Fruit fly (Drosophila melanogaster): ENCODE measurements around the gene CG9512.

CG9512 gene

dm6 chrX:14950273-14951272, 45.2 kb upstream of the CG9512 start (continued):
- peak; percentile 92 for TF ChIP-seq ATbp (GFP tag; optimal IDR thresholded peaks at IDR 0.05)
- peak; percentile 74 for TF ChIP-seq E2f2 (GFP tag; IDR thresholded peaks at IDR 0.05)
- TF ChIP-seq Stat92E (GFP tag; optimal IDR thresholded peaks at IDR 0.05) = peak in 1 of 3 experiments; percentile 96
- peak; percentile 81 for TF ChIP-seq Bteb2 (GFP tag; optimal IDR thresholded peaks at IDR 0.05)
- peak; percentile 95 for TF ChIP-seq Asciz (GFP tag; optimal IDR thresholded peaks at IDR 0.05)
- TF ChIP-seq Scr (GFP tag; IDR thresholded peaks at IDR 0.05; ENCODE audit: partially characterized antibody) = 0 out of 2 replicates have a peak, but pooled peaks have one; percentile 16
- peak; percentile 85 for TF ChIP-seq ap (GFP tag; IDR thresholded peaks at IDR 0.05)
- peak; percentile 92 for TF ChIP-seq CG10431 (GFP tag; optimal IDR thresholded peaks at IDR 0.05)
- no peak for TF ChIP-seq prd (optimal IDR thresholded peaks at IDR 0.05)
- peak; percentile 93 for TF ChIP-seq prd (GFP tag; IDR thresholded peaks at IDR 0.05)
- TF ChIP-seq danr (GFP tag; IDR thresholded peaks at IDR 0.05) = peak; percentile 67
- TF ChIP-seq CG14014 (GFP tag; IDR thresholded peaks at IDR 0.05) = peak; percentile 70
- peak; percentile 98 for TF ChIP-seq CoRest (tag; optimal IDR thresholded peaks at IDR 0.05)
- peak; percentile 82 for TF ChIP-seq CG12071 (GFP tag; optimal IDR thresholded peaks at IDR 0.05)
- peak; percentile 76 for TF ChIP-seq CG8089 (GFP tag; optimal IDR thresholded peaks at IDR 0.05)
- TF ChIP-seq tna (GFP tag; IDR thresholded peaks at IDR 0.05; ENCODE audit: partially characterized antibody) = 0 out of 2 replicates have a peak, but pooled peaks have one; percentile 34
- TF ChIP-seq sd (tag; optimal IDR thresholded peaks at IDR 0.05) = peak; percentile 82
- peak; percentile 84 for TF ChIP-seq Meics (GFP tag; optimal IDR thresholded peaks at IDR 0.05)
- TF ChIP-seq CG2678 (tag; optimal IDR thresholded peaks at IDR 0.05) = peak; percentile 98
- peak; percentile 72 for TF ChIP-seq NK7.1 (GFP tag; optimal IDR thresholded peaks at IDR 0.05)
- TF ChIP-seq HLH4C (GFP tag; IDR thresholded peaks at IDR 0.05; ENCODE audit: partially characterized antibody) = peak; percentile 35; the same call in 1 of the 3 replicates
- peak; percentile 94 for TF ChIP-seq CG10267 (tag; optimal IDR thresholded peaks at IDR 0.05)
- peak; percentile 99 for TF ChIP-seq CG18262 (tag; optimal IDR thresholded peaks at IDR 0.05)
- TF ChIP-seq ftz-f1 (GFP tag; optimal IDR thresholded peaks at IDR 0.05) = no peak
- peak; percentile 82 for TF ChIP-seq TFAM (GFP tag; optimal IDR thresholded peaks at IDR 0.05)
- peak; percentile 77 for TF ChIP-seq CG10543 (GFP tag; optimal IDR thresholded peaks at IDR 0.05)
- peak; percentile 92 for TF ChIP-seq CG2875 (GFP tag; optimal IDR thresholded peaks at IDR 0.05)
- peak; percentile 94 for TF ChIP-seq Hr3 (GFP tag; optimal IDR thresholded peaks at IDR 0.05)
- peak; percentile 96 for TF ChIP-seq CG7556 (GFP tag; optimal IDR thresholded peaks at IDR 0.05)
- no peak for TF ChIP-seq fru (optimal IDR thresholded peaks at IDR 0.05)
- TF ChIP-seq CG3065 (GFP tag; optimal IDR thresholded peaks at IDR 0.05) = peak; percentile 84
- peak in 1 of 3 experiments; percentile 99 for TF ChIP-seq lola (GFP tag; optimal IDR thresholded peaks at IDR 0.05)
- peak; percentile 77 for TF ChIP-seq kay (GFP tag; optimal IDR thresholded peaks at IDR 0.05)
- no peak for TF ChIP-seq CG42726 (GFP tag; IDR thresholded peaks at IDR 0.05; ENCODE audit: partially characterized antibody)
- no peak for TF ChIP-seq CG8478 (optimal IDR thresholded peaks at IDR 0.05)
- peak; percentile 66 for TF ChIP-seq Dad (GFP tag; optimal IDR thresholded peaks at IDR 0.05)
- peak; percentile 98 for TF ChIP-seq gem (tag; optimal IDR thresholded peaks at IDR 0.05)
- peak; percentile 80 to 83 for TF ChIP-seq Pdp1 (GFP tag; optimal IDR thresholded peaks at IDR 0.05)
- peak; percentile 58 for TF ChIP-seq her (GFP tag; optimal IDR thresholded peaks at IDR 0.05)
- TF ChIP-seq ci (GFP tag; IDR thresholded peaks at IDR 0.05) = peak; percentile 88
- peak; percentile 94 for TF ChIP-seq Sox102F (GFP tag; optimal IDR thresholded peaks at IDR 0.05)
- peak; percentile 94 for TF ChIP-seq CG12219 (GFP tag; optimal IDR thresholded peaks at IDR 0.05)
- TF ChIP-seq Ada2b (GFP tag; IDR thresholded peaks at IDR 0.05) = peak; percentile 82
- TF ChIP-seq pita (GFP tag; optimal IDR thresholded peaks at IDR 0.05) = no peak
- TF ChIP-seq CG10654 (GFP tag; optimal IDR thresholded peaks at IDR 0.05) = peak; percentile 85
- TF ChIP-seq mld (GFP tag; IDR thresholded peaks at IDR 0.05; ENCODE audit: partially characterized antibody) = no peak
- no peak for TF ChIP-seq sna (GFP tag; IDR thresholded peaks at IDR 0.05; ENCODE audit: partially characterized antibody)
